Fruit fly (Drosophila melanogaster): ENCODE measurements around the gene mRpS6.

mRpS6 gene

DNA sequence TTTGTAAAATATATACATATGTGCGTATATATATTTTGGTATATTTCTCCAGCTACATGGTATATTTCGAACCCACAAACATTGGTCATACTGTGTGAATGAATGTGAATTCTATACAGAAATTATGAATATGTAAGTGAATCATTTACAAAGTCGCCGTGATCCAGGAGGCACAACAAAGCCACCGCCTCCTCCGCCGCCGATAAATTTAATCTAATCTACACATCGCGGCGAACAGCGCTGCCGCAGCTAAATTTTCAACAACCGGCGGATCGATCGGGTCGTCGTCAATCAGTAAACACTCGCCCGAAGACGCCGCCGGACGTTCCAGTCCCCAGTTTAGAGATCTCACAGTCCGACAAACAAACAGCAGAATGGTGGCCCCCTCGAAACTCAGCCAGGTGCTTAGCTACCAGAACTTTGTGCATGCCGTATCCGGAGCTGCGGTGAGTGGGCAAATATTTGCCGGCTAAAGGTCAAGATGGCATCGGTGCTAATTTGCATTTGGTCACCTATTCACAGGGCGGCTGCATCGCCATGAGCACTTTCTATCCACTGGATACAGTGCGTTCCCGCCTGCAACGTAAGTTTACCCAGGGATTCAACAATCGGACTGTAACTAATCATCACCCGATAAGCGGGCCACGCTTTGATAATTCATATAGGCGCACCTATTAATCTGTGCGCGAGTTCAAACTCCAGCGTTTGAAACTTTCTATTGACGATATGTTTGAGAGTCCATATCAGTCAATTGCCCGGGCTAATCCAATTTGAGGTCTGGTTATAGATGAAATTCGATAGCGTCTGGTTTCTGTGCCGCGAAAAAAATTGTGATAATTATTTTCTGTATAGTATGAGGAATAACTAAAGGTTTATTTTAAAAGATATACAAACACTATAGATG, 45.4 kb upstream of the mRpS6 start, which contains the start of gene PMP34 (continued):
- TF ChIP-seq Eip74EF (GFP tag; optimal IDR thresholded peaks at IDR 0.05) (no peak), CG4404 (GFP tag; IDR thresholded peaks at IDR 0.05) (no peak), Hr3 (GFP tag; optimal IDR thresholded peaks at IDR 0.05) (no peak), mirr (GFP tag; optimal IDR thresholded peaks at IDR 0.05) (peak; percentile 40), kah (GFP tag; optimal IDR thresholded peaks at IDR 0.05) (no peak), sens (GFP tag) (no peak), CG14667 (GFP tag; IDR thresholded peaks at IDR 0.05) (no peak), Abd-B (GFP tag; optimal IDR thresholded peaks at IDR 0.05) (no peak), CG8478 (optimal IDR thresholded peaks at IDR 0.05) (no peak), CG1647 (GFP tag; optimal IDR thresholded peaks at IDR 0.05) (no peak), sug (tag; optimal IDR thresholded peaks at IDR 0.05) (peak; percentile 72), CG1792 (GFP tag; optimal IDR thresholded peaks at IDR 0.05) (no peak), slbo (GFP tag; IDR thresholded peaks at IDR 0.05) (no peak), CG18599 (GFP tag; optimal IDR thresholded peaks at IDR 0.05) (no peak), Oli (tag; optimal IDR thresholded peaks at IDR 0.05) (no peak), Sox102F (GFP tag; optimal IDR thresholded peaks at IDR 0.05) (no peak), CG7556 (GFP tag; optimal IDR thresholded peaks at IDR 0.05) (no peak), unc-4 (GFP tag; IDR thresholded peaks at IDR 0.05; ENCODE audit: partially characterized antibody) (no peak), CG4730 (GFP tag; IDR thresholded peaks at IDR 0.05) (no peak), CG17912 (GFP tag; optimal IDR thresholded peaks at IDR 0.05) (no peak), CG1602 (GFP tag; optimal IDR thresholded peaks at IDR 0.05) (no peak), crol (GFP tag; IDR thresholded peaks at IDR 0.05) (no peak), gfzf (GFP tag; optimal IDR thresholded peaks at IDR 0.05) (peak; percentile 63), CTCF (GFP tag; optimal IDR thresholded peaks at IDR 0.05) (no peak), CG15514 (GFP tag; optimal IDR thresholded peaks at IDR 0.05) (no peak), tx (GFP tag; optimal IDR thresholded peaks at IDR 0.05) (no peak), CG9797 (GFP tag; optimal IDR thresholded peaks at IDR 0.05) (peak; percentile 46), Hand (GFP tag; optimal IDR thresholded peaks at IDR 0.05) (no peak), CG13296 (GFP tag; optimal IDR thresholded peaks at IDR 0.05) (no peak), sob (GFP tag; IDR thresholded peaks at IDR 0.05) (0 out of 2 replicates have a peak, but pooled peaks have one; percentile 14), MESR4 (GFP tag; optimal IDR thresholded peaks at IDR 0.05) (peak; percentile 64), hkb (optimal IDR thresholded peaks at IDR 0.05) (no peak), hkb (GFP tag; IDR thresholded peaks at IDR 0.05) (0 out of 2 replicates have a peak, but pooled peaks have one; percentile 17), sc (optimal IDR thresholded peaks at IDR 0.05) (no peak), sc (GFP tag; optimal IDR thresholded peaks at IDR 0.05) (no peak), CG7372 (GFP tag; IDR thresholded peaks at IDR 0.05) (no peak), Tbp (GFP tag; optimal IDR thresholded peaks at IDR 0.05) (no peak), amos (GFP tag; IDR thresholded peaks at IDR 0.05; ENCODE audit: partially characterized antibody) (no peak; the same call in 1 of the 2 replicates)

DNA sequence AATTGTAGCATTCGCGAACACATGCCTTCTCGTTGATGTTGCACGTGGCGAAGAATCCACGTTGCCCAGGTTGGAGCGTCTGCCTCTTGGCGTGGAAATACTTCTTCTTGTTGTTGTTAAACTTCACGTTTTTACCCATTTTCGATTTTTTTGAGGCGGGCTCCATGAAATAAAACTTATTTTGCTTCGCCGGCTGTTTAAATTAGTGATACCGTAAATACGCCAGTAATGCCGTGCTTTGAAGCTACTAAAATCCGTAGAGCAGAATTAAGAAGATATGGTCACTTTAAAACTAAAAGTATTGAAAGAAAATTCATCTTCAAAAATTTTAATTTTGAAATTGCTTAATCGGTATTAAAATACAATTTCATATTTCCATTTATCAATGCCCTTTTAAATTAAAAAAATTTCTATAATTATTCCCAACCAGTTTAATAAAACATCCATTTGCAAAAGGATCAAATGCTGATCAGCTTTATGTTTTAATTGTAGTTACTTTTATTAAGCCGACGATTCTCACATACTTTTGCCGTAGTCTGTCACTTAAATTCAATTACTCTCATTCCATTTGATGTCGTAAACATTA, 42.2 kb upstream of the mRpS6 start, which contains the start of gene CG15014:
CG15014 (minus strand) TSS at position 228 of the 586 bp plus-strand sequence.
- TF ChIP-seq CG8089 (GFP tag; optimal IDR thresholded peaks at IDR 0.05) (no peak), CG31365 (tag; optimal IDR thresholded peaks at IDR 0.05) (no peak), MTF-1 (GFP tag; optimal IDR thresholded peaks at IDR 0.05; ENCODE audit: borderline replicate concordance) (no peak), YL-1 (GFP tag; optimal IDR thresholded peaks at IDR 0.05) (peak; percentile 48), BEAF-32 (GFP tag; optimal IDR thresholded peaks at IDR 0.05) (peak; percentile 25), MESR4 (GFP tag; optimal IDR thresholded peaks at IDR 0.05) (peak; percentile 40), stwl (tag; optimal IDR thresholded peaks at IDR 0.05) (peak; percentile 92), CG2889 (GFP tag; IDR thresholded peaks at IDR 0.05) (no peak), row (GFP tag; IDR thresholded peaks at IDR 0.05) (peak; percentile 42; the same call in 2 of the 3 replicates), crp (GFP tag; optimal IDR thresholded peaks at IDR 0.05) (peak in 1 of 2 experiments; percentile 42), CG14710 (tag; optimal IDR thresholded peaks at IDR 0.05) (peak; percentile 23), Side (GFP tag; optimal IDR thresholded peaks at IDR 0.05) (no peak), schlank (tag; optimal IDR thresholded peaks at IDR 0.05) (no peak), CG34224 (GFP tag; IDR thresholded peaks at IDR 0.05; ENCODE audit: partially characterized antibody) (no peak)
